Fruit fly (Drosophila melanogaster) S2 (cell line): ENCODE results near the gene Osi14.

Experiments used
- CG8478 ChIP-seq: fragments of >200 bp; optimal IDR thresholded peaks from 2 replicates; lab custom pipeline; 2018
- CTCF ChIP-seq, 2 experiments: fragments of >200 bp; optimal IDR thresholded peaks; 2 replicates each; lab custom pipeline; 2018

dm6 chr3R:6287433-6287832 lies 11.5 kb upstream of the Osi14 start, which contains the start of gene CG15594:
- no peak for TF ChIP-seq CG8478
- TF ChIP-seq CTCF (optimal IDR thresholded peaks at IDR 0.05; lab: Kevin White, UChicago) = no peak
